Comparison of ENCODE assay signal across 3 fruit fly cellular contexts in genomic region chr3R:23642836-23643235, dm6.
TF ChIP-seq lines count a peak whose summit lies in the region.

No protein-coding gene starts in this region.

- no peak for TF ChIP-seq CTCF in whole organism, embryonic (GFP tag; optimal IDR thresholded peaks at IDR 0.05; lab: Kevin White, UChicago)

TF ChIP-seq in whole organism, embryonic, 481 proteins besides CTCF, POLR2A, EP300 and RAD21:
- peak; percentile 62 for TF ChIP-seq Blimp-1 (GFP tag; optimal IDR thresholded peaks at IDR 0.05; lab: Kevin White, UChicago)
- peak; percentile 15 for TF ChIP-seq ATbp (GFP tag; optimal IDR thresholded peaks at IDR 0.05; lab: Kevin White, UChicago)
- peak; percentile 12 for TF ChIP-seq sens (GFP tag; lab: Kevin White, UChicago)
- peak; percentile 7 for TF ChIP-seq grau (tag; optimal IDR thresholded peaks at IDR 0.05; lab: Kevin White, UChicago)
- no peak for TF ChIP-seq Opbp (GFP tag; IDR thresholded peaks at IDR 0.05; lab: Robert Waterston, UW; ENCODE audit: partially characterized antibody)

TF ChIP-seq in whole organism, prepupa, 60 proteins besides CTCF, POLR2A, EP300 and RAD21:
- TF ChIP-seq Lpt (GFP tag; optimal IDR thresholded peaks at IDR 0.05; lab: Kevin White, UChicago) = no peak
- TF ChIP-seq vri (GFP tag; optimal IDR thresholded peaks at IDR 0.05; lab: Kevin White, UChicago) = no peak
- peak; percentile 82 for TF ChIP-seq Eip78C (GFP tag; lab: Kevin White, UChicago)
- peak; percentile 27 for TF ChIP-seq Hr4 (GFP tag; optimal IDR thresholded peaks at IDR 0.05; lab: Kevin White, UChicago)
- TF ChIP-seq esn (GFP tag; optimal IDR thresholded peaks at IDR 0.05; lab: Kevin White, UChicago) = no peak
- no peak for TF ChIP-seq CG1621 (tag; optimal IDR thresholded peaks at IDR 0.05; lab: Kevin White, UChicago)
- no peak for TF ChIP-seq acj6 (GFP tag; optimal IDR thresholded peaks at IDR 0.05; lab: Kevin White, UChicago)
- no peak for TF ChIP-seq CG6276 (GFP tag; optimal IDR thresholded peaks at IDR 0.05; lab: Kevin White, UChicago)
- no peak for TF ChIP-seq net (GFP tag; optimal IDR thresholded peaks at IDR 0.05; lab: Kevin White, UChicago)
- no peak for TF ChIP-seq Smox (GFP tag; optimal IDR thresholded peaks at IDR 0.05; lab: Kevin White, UChicago)
- TF ChIP-seq Sox15 (GFP tag; optimal IDR thresholded peaks at IDR 0.05; lab: Kevin White, UChicago) = no peak
- no peak for TF ChIP-seq CG3919 (GFP tag; optimal IDR thresholded peaks at IDR 0.05; lab: Kevin White, UChicago)
- 0 out of 2 replicates have a peak, but pooled peaks have one; percentile 28 for TF ChIP-seq CG15336 (GFP tag; IDR thresholded peaks at IDR 0.05; lab: Robert Waterston, UW)
- peak; percentile 31 for TF ChIP-seq CG32006 (GFP tag; optimal IDR thresholded peaks at IDR 0.05; lab: Kevin White, UChicago)
- no peak for TF ChIP-seq CG11902 (GFP tag; optimal IDR thresholded peaks at IDR 0.05; lab: Kevin White, UChicago)
- no peak for TF ChIP-seq cyc (GFP tag; optimal IDR thresholded peaks at IDR 0.05; lab: Kevin White, UChicago)
- TF ChIP-seq OdsH (GFP tag; optimal IDR thresholded peaks at IDR 0.05; lab: Kevin White, UChicago) = no peak
- TF ChIP-seq CG8119 (GFP tag; IDR thresholded peaks at IDR 0.05; lab: Robert Waterston, UW) = no peak

TF ChIP-seq in whole organism, pupa, 21 proteins besides CTCF, POLR2A, EP300 and RAD21:
- peak; percentile 5 for TF ChIP-seq CG14655 (GFP tag; optimal IDR thresholded peaks at IDR 0.05; lab: Kevin White, UChicago)
- TF ChIP-seq fd96Ca (GFP tag; IDR thresholded peaks at IDR 0.05; lab: Robert Waterston, UW) = no peak
- TF ChIP-seq CG32121 (GFP tag; IDR thresholded peaks at IDR 0.05; lab: Robert Waterston, UW) = no peak
- TF ChIP-seq CG34367 (tag; optimal IDR thresholded peaks at IDR 0.05; lab: Kevin White, UChicago) = no peak
- no peak for TF ChIP-seq rn (GFP tag; IDR thresholded peaks at IDR 0.05; lab: Robert Waterston, UW)
- TF ChIP-seq Pif1A (GFP tag; optimal IDR thresholded peaks at IDR 0.05; lab: Kevin White, UChicago) = peak; percentile 15
- TF ChIP-seq CG8301 (tag; optimal IDR thresholded peaks at IDR 0.05; lab: Kevin White, UChicago) = no peak
- no peak for TF ChIP-seq CG4496 (GFP tag; IDR thresholded peaks at IDR 0.05; lab: Robert Waterston, UW)
- TF ChIP-seq Ets98B (GFP tag; IDR thresholded peaks at IDR 0.05; lab: Robert Waterston, UW) = no peak
- no peak for TF ChIP-seq CG15710 (tag; optimal IDR thresholded peaks at IDR 0.05; lab: Kevin White, UChicago)
- no peak for TF ChIP-seq CG13204 (GFP tag; optimal IDR thresholded peaks at IDR 0.05; lab: Kevin White, UChicago)
- no peak for TF ChIP-seq CG9948 (tag; optimal IDR thresholded peaks at IDR 0.05; lab: Kevin White, UChicago)

Comparison
In these comparisons a context has a peak if more than half of its experiments do, and no peak if none do; other contexts are left out.
1. Of the 7 proteins assayed by ChIP-seq in both whole organism, embryonic and whole organism, prepupa: peak only in whole organism, embryonic: Blimp-1; only in whole organism, prepupa: none; in both: none; in neither: 6.